Worm (Caenorhabditis elegans) whole organism, L4 larva: ENCODE data around the gene Y49E10.29.

Experiments used
- ama-1 ChIP-seq: fragments of 150-350 bp; optimal IDR thresholded peaks from 2 replicates; lab custom pipeline; 2014; ENCODE audit warnings: inconsistent platforms, mixed read lengths
- arid-1 ChIP-seq: fragments of 200-800 bp; sonication (Bioruptor generic); conservative IDR thresholded peaks from 2 replicates; pipeline ENCODE4 v1.3.6; 2022; ENCODE audit warnings: missing genetic modification reagents, missing genetic modification characterization, missing compliant biosample characterization
- ceh-82 ChIP-seq: sonication (generic microtip); optimal IDR thresholded peaks from 2 replicates; lab custom pipeline; 2017; ENCODE audit warnings: missing biosample characterization, missing genetic modification characterization
- ces-1 ChIP-seq: fragments of 150-350 bp; sonication (generic microtip); optimal IDR thresholded peaks from 4 replicates; lab custom pipeline; 2014; ENCODE audit warnings: missing biosample characterization, missing genetic modification reagents, missing genetic modification characterization
- dmd-9 ChIP-seq: fragments of 200-800 bp; sonication (Bioruptor generic); IDR thresholded peaks from 2 replicates; pipeline ENCODE4 v1.3.6; 2022; ENCODE audit warnings: missing genetic modification reagents, missing genetic modification characterization, missing compliant biosample characterization
- dpl-1 ChIP-seq: fragments of 150-350 bp; optimal IDR thresholded peaks from 2 replicates; lab custom pipeline; 2014; ENCODE audit warnings: missing biosample characterization, missing genetic modification reagents, missing genetic modification characterization
- lim-7 ChIP-seq: fragments of 200-800 bp; sonication (Bioruptor generic); IDR thresholded peaks from 2 replicates; pipeline ENCODE4 v1.3.6; 2022; ENCODE audit warnings: missing genetic modification characterization, missing compliant biosample characterization
- mep-1 ChIP-seq: fragments of 150-350 bp; sonication (generic microtip); optimal IDR thresholded peaks from 3 replicates; lab custom pipeline; 2014; ENCODE audit warnings: missing biosample characterization, missing genetic modification characterization
- mes-2 ChIP-seq: sonication (generic microtip); optimal IDR thresholded peaks from 2 replicates; lab custom pipeline; 2016; ENCODE audit warnings: missing genotype, mild to moderate bottlenecking, missing genetic modification characterization, missing compliant biosample characterization; ENCODE audit not compliant: poor library complexity, severe bottlenecking
- nhr-25 ChIP-seq: sonication (generic microtip); optimal IDR thresholded peaks from 2 replicates; lab custom pipeline; 2017; ENCODE audit warnings: missing genetic modification characterization, mild to moderate bottlenecking, missing compliant biosample characterization, antibody characterized with exemption, moderate library complexity, borderline replicate concordance; ENCODE audit not compliant: insufficient read depth
- skn-1 ChIP-seq: fragments of 150-350 bp; optimal IDR thresholded peaks from 2 replicates; lab custom pipeline; 2014; ENCODE audit warnings: missing biosample characterization, missing genetic modification characterization
- snpc-4 ChIP-seq: fragments of 150-350 bp; optimal IDR thresholded peaks from 2 replicates; lab custom pipeline; 2014; ENCODE audit warnings: missing biosample characterization, missing genetic modification characterization
- unc-130 ChIP-seq: sonication (generic microtip); optimal IDR thresholded peaks from 2 replicates; lab custom pipeline; 2016; ENCODE audit warnings: missing genetic modification reagents, missing genetic modification characterization, missing compliant biosample characterization

ce11 chrIII:12437020-12437419 lies 31.9 kb upstream of the Y49E10.29 start:
- no peak for TF ChIP-seq ceh-82 (tag; lab: Kevin White, UChicago)
- no peak for TF ChIP-seq mes-2
- TF ChIP-seq dmd-9 (GFP tag; lab: Robert Waterston, UW), result no peak
- no peak for TF ChIP-seq lim-7
- no peak for TF ChIP-seq unc-130 (GFP tag; lab: Kevin White, UChicago)
- no peak for TF ChIP-seq ama-1 (lab: Kevin White, UChicago)
- no peak for TF ChIP-seq snpc-4
- TF ChIP-seq nhr-25 (tag; lab: Kevin White, UChicago), result no peak
- no peak for TF ChIP-seq ces-1 (GFP tag; lab: Kevin White, UChicago)
- TF ChIP-seq dpl-1 (GFP tag; lab: Kevin White, UChicago), result no peak
- no peak for TF ChIP-seq skn-1 (tag; lab: Kevin White, UChicago)
- no peak for TF ChIP-seq mep-1 (tag; lab: Kevin White, UChicago)
- TF ChIP-seq arid-1 (GFP tag; lab: Robert Waterston, UW), result no peak
